Worm (Caenorhabditis elegans) whole organism, L4 larva: Measurements from ENCODE around the gene vps-54.

ENCODE experiments used
- F44E2.7 ChIP-seq: fragments of 200-800 bp; sonication (Bioruptor generic); IDR thresholded peaks from 2 replicates; pipeline ENCODE4 v2.1.2; 2022; ENCODE audit warnings: missing genetic modification characterization, missing compliant biosample characterization
- R02D3.7 ChIP-seq: fragments of 150-350 bp; sonication (generic microtip); optimal IDR thresholded peaks from 3 replicates; lab custom pipeline; 2014; ENCODE audit warnings: missing biosample characterization, missing genetic modification characterization
- T26A8.4 ChIP-seq: fragments of 200-800 bp; sonication (Bioruptor generic); IDR thresholded peaks from 2 replicates; pipeline ENCODE4 v1.3.6; 2022; ENCODE audit warnings: missing genetic modification characterization, missing compliant biosample characterization
- Y48G9A.11 ChIP-seq: fragments of 200-800 bp; sonication (Bioruptor generic); IDR thresholded peaks from 2 replicates; pipeline ENCODE4 v1.3.6; 2022; ENCODE audit warnings: missing genetic modification reagents, missing genetic modification characterization, missing compliant biosample characterization
- Y75B8A.6 ChIP-seq: fragments of 200-800 bp; sonication (Bioruptor generic); IDR thresholded peaks from 2 replicates; pipeline ENCODE4 v1.3.6; 2022; ENCODE audit warnings: missing genetic modification reagents, missing genetic modification characterization, missing compliant biosample characterization
- arid-1 ChIP-seq: fragments of 200-800 bp; sonication (Bioruptor generic); conservative IDR thresholded peaks from 2 replicates; pipeline ENCODE4 v1.3.6; 2022; ENCODE audit warnings: missing genetic modification reagents, missing genetic modification characterization, missing compliant biosample characterization
- attf-4 ChIP-seq: sonication (generic microtip); optimal IDR thresholded peaks from 3 replicates; lab custom pipeline; 2017; ENCODE audit warnings: missing biosample characterization, missing genetic modification characterization
- ceh-20 ChIP-seq: fragments of 200-800 bp; sonication (Bioruptor generic); IDR thresholded peaks from 2 replicates; pipeline ENCODE4 v1.3.6; 2022; ENCODE audit warnings: missing genetic modification reagents, missing genetic modification characterization, missing compliant biosample characterization
- ceh-28 ChIP-seq: fragments of 150-350 bp; optimal IDR thresholded peaks from 2 replicates; lab custom pipeline; 2014; ENCODE audit warnings: missing biosample characterization, missing genetic modification reagents, missing genetic modification characterization
- cey-2 ChIP-seq: sonication (generic microtip); optimal IDR thresholded peaks from 3 replicates; lab custom pipeline; 2017; ENCODE audit warnings: missing genetic modification characterization, mild to moderate bottlenecking, missing compliant biosample characterization, antibody characterized with exemption, borderline replicate concordance; ENCODE audit not compliant: insufficient read depth
- daf-16 ChIP-seq, 3 experiments: sonication (generic microtip); optimal IDR thresholded peaks; 2 replicates each; lab custom pipeline; 2016 to 2017; ENCODE audit warnings: missing genetic modification characterization in 3 of 3, missing genetic modification reagents in 3 of 3, mild to moderate bottlenecking in 2 of 3, missing compliant biosample characterization in 2 of 3, missing biosample characterization in 1 of 3, moderate library complexity in 1 of 3
- daf-19 ChIP-seq: fragments of 200-800 bp; sonication (Bioruptor generic); conservative IDR thresholded peaks from 2 replicates; pipeline ENCODE4 v1.3.6; 2022; ENCODE audit warnings: missing genetic modification characterization, missing compliant biosample characterization
- daf-8 ChIP-seq: fragments of 200-800 bp; sonication (Bioruptor generic); IDR thresholded peaks from 2 replicates; pipeline ENCODE4 v1.3.6; 2022; ENCODE audit warnings: missing genetic modification characterization, missing compliant biosample characterization
- dmd-6 ChIP-seq: fragments of 200-800 bp; sonication (Bioruptor generic); IDR thresholded peaks from 2 replicates; pipeline ENCODE4 v1.3.6; 2022; ENCODE audit warnings: missing genetic modification reagents, missing genetic modification characterization, missing compliant biosample characterization
- dpl-1 ChIP-seq: fragments of 150-350 bp; optimal IDR thresholded peaks from 2 replicates; lab custom pipeline; 2014; ENCODE audit warnings: missing biosample characterization, missing genetic modification reagents, missing genetic modification characterization
- dve-1 ChIP-seq: sonication (generic microtip); optimal IDR thresholded peaks from 2 replicates; lab custom pipeline; 2017; ENCODE audit warnings: antibody characterized with exemption, mild to moderate bottlenecking, missing genetic modification characterization, missing compliant biosample characterization; ENCODE audit not compliant: insufficient read depth
- fkh-10 ChIP-seq: fragments of 150-350 bp; optimal IDR thresholded peaks from 2 replicates; lab custom pipeline; 2014; ENCODE audit warnings: missing biosample characterization, missing genetic modification reagents, missing genetic modification characterization
- hlh-11 ChIP-seq: fragments of 200-800 bp; sonication (Bioruptor generic); optimal IDR thresholded peaks from 2 replicates; lab custom pipeline; 2018; ENCODE audit warnings: mild to moderate bottlenecking, missing genetic modification characterization, missing compliant biosample characterization
- hlh-30 ChIP-seq: sonication (generic microtip); optimal IDR thresholded peaks from 2 replicates; lab custom pipeline; 2017; ENCODE audit warnings: antibody characterized with exemption, mild to moderate bottlenecking, missing genetic modification characterization, missing compliant biosample characterization; ENCODE audit not compliant: insufficient read depth
- hmg-1.1 ChIP-seq: fragments of 200-800 bp; sonication (Bioruptor generic); IDR thresholded peaks from 2 replicates; pipeline ENCODE4 v1.3.6; 2022; ENCODE audit warnings: missing genetic modification reagents, missing genetic modification characterization, missing compliant biosample characterization
- lim-7 ChIP-seq: fragments of 200-800 bp; sonication (Bioruptor generic); IDR thresholded peaks from 2 replicates; pipeline ENCODE4 v1.3.6; 2022; ENCODE audit warnings: missing genetic modification characterization, missing compliant biosample characterization
- lin-1 ChIP-seq: fragments of 200-800 bp; sonication (Bioruptor generic); IDR thresholded peaks from 2 replicates; pipeline ENCODE4 v1.3.6; 2022; ENCODE audit warnings: missing genetic modification reagents, missing genetic modification characterization, missing compliant biosample characterization
- lsy-2 ChIP-seq, 2 experiments: fragments of 150-350 bp in 1 of 2; sonication (generic microtip) in 1 of 2; optimal IDR thresholded peaks; 2 replicates each; lab custom pipeline; 2014 to 2017; ENCODE audit warnings: missing biosample characterization in 2 of 2, missing genetic modification characterization in 2 of 2
- mdt-29 ChIP-seq: fragments of 200-800 bp; sonication (Bioruptor generic); IDR thresholded peaks from 2 replicates; pipeline ENCODE4 v1.3.6; 2022; ENCODE audit warnings: missing genetic modification reagents, missing genetic modification characterization, missing compliant biosample characterization
- mes-2 ChIP-seq: sonication (generic microtip); optimal IDR thresholded peaks from 2 replicates; lab custom pipeline; 2016; ENCODE audit warnings: missing genotype, mild to moderate bottlenecking, missing genetic modification characterization, missing compliant biosample characterization; ENCODE audit not compliant: poor library complexity, severe bottlenecking
- nhr-102 ChIP-seq: sonication (generic microtip); optimal IDR thresholded peaks from 2 replicates; lab custom pipeline; 2016; ENCODE audit warnings: mild to moderate bottlenecking, missing genetic modification characterization, moderate library complexity, missing compliant biosample characterization
- nhr-237 ChIP-seq: sonication (generic microtip); optimal IDR thresholded peaks from 2 replicates; lab custom pipeline; 2017; ENCODE audit warnings: missing biosample characterization, missing genetic modification characterization
- nhr-28 ChIP-seq: fragments of 150-350 bp; optimal IDR thresholded peaks from 2 replicates; lab custom pipeline; 2014; ENCODE audit warnings: missing biosample characterization, missing genetic modification characterization
- nhr-42 ChIP-seq: fragments of 200-800 bp; sonication (Bioruptor generic); IDR thresholded peaks from 2 replicates; pipeline ENCODE4 v1.3.6; 2022; ENCODE audit warnings: missing genetic modification characterization, missing compliant biosample characterization
- nhr-48 ChIP-seq: sonication (generic microtip); optimal IDR thresholded peaks from 2 replicates; lab custom pipeline; 2016; ENCODE audit warnings: mild to moderate bottlenecking, missing genetic modification characterization, missing compliant biosample characterization
- nhr-77 ChIP-seq: fragments of 150-350 bp; optimal IDR thresholded peaks from 2 replicates; lab custom pipeline; 2014; ENCODE audit warnings: missing biosample characterization, missing genetic modification characterization
- php-3 ChIP-seq: fragments of 200-800 bp; sonication (Bioruptor generic); IDR thresholded peaks from 2 replicates; pipeline ENCODE4 v1.3.6; 2022; ENCODE audit warnings: missing genetic modification reagents, missing genetic modification characterization, missing compliant biosample characterization
- pqm-1 ChIP-seq: sonication (generic microtip); optimal IDR thresholded peaks from 2 replicates; lab custom pipeline; 2017; ENCODE audit warnings: missing biosample characterization, missing genetic modification characterization
- skn-1 ChIP-seq: fragments of 150-350 bp; optimal IDR thresholded peaks from 2 replicates; lab custom pipeline; 2014; ENCODE audit warnings: missing biosample characterization, missing genetic modification characterization
- tag-97 ChIP-seq: fragments of 200-800 bp; sonication (Bioruptor generic); IDR thresholded peaks from 2 replicates; pipeline ENCODE4 v1.3.6; 2022; ENCODE audit warnings: missing genetic modification characterization, missing compliant biosample characterization
- unc-39 ChIP-seq: sonication (generic microtip); optimal IDR thresholded peaks from 2 replicates; lab custom pipeline; 2017; ENCODE audit warnings: missing biosample characterization, missing genetic modification characterization
- unc-62 ChIP-seq, 3 experiments: fragments of 150-350 bp in 1 of 3; sonication (generic microtip); optimal IDR thresholded peaks in 2 of 3; peaks in 1 of 3; 1 replicate in 1 of 3; 2 replicates in 2 of 3; lab custom pipeline; 2014 to 2017; ENCODE audit warnings: missing biosample characterization in 3 of 3, missing genetic modification characterization in 3 of 3, missing genetic modification reagents in 3 of 3, missing genotype in 1 of 3
- vab-7 ChIP-seq: fragments of 200-800 bp; sonication (Bioruptor generic); IDR thresholded peaks from 2 replicates; pipeline ENCODE4 v1.3.6; 2022; ENCODE audit warnings: missing genetic modification reagents, missing genetic modification characterization, missing compliant biosample characterization
- zip-2 ChIP-seq: fragments of 150-350 bp; optimal IDR thresholded peaks from 2 replicates; lab custom pipeline; 2014; ENCODE audit warnings: missing biosample characterization, missing genetic modification characterization

vps-54 gene

DNA sequence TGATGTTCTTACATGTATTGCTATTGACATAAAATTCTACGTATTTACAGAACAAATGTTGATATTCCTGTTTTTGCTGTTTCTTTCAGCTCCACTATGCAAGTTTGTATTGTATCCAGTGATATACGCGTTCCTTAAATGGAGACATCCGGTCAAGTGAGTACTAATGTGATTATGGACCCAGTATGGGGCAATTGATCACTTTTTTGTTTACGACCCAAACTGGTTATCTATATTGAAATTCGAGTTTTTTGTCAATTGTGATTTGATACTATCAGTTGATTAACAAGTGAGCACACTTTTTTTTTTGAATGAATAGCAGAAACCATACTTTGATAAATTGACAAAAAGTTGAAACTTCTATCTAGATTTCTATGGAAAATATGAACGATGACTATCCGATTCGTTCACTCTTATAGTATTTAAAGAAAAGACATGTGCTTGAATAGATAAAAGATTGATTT is 5.7 kb upstream of the vps-54 start, which contains the start of gene T21C9.6:
Gene T21C9.6 (plus strand): TSS at position 51 of the 464 bp plus-strand sequence.
- TF ChIP-seq nhr-28 (peak; percentile 61), daf-16 (GFP tag; optimal IDR thresholded peaks at IDR 0.05; lab: Kevin White, UChicago) (no peak), daf-16 (tag; optimal IDR thresholded peaks at IDR 0.05; lab: Kevin White, UChicago) (peak; percentile 47), unc-62 (GFP tag; optimal IDR thresholded peaks at IDR 0.05 in 1 of 2; lab: Kevin White, UChicago) (peak in 1 of 2 experiments; percentile 9), unc-62 (tag; optimal IDR thresholded peaks at IDR 0.05; lab: Kevin White, UChicago) (no peak), dve-1 (tag; lab: Kevin White, UChicago) (peak; percentile 11), ceh-28 (tag; lab: Kevin White, UChicago) (no peak), nhr-77 (tag; lab: Kevin White, UChicago) (peak; percentile 21), hlh-11 (tag; lab: Kevin White, UChicago) (peak; percentile 16), php-3 (GFP tag; lab: Robert Waterston, UW) (0 out of 2 replicates have a peak, but pooled peaks have one; percentile 27), pqm-1 (peak; percentile 75), lin-1 (no peak), nhr-42 (GFP tag; lab: Robert Waterston, UW) (no peak)

- TF ChIP-seq F44E2.7 (GFP tag; lab: Robert Waterston, UW) (no peak), dve-1 (tag; lab: Kevin White, UChicago) (peak; percentile 27), pqm-1 (peak; percentile 83), daf-19 (no peak), tag-97 (GFP tag; lab: Robert Waterston, UW) (no peak), php-3 (GFP tag; lab: Robert Waterston, UW) (peak; percentile 88), zip-2 (tag; lab: Kevin White, UChicago) (no peak), fkh-10 (GFP tag; lab: Kevin White, UChicago) (no peak), mdt-29 (GFP tag; lab: Robert Waterston, UW) (no peak), mes-2 (tag; lab: Kevin White, UChicago) (no peak), ceh-20 (GFP tag; lab: Robert Waterston, UW) (no peak), skn-1 (tag; lab: Kevin White, UChicago) (no peak), nhr-48 (tag; lab: Kevin White, UChicago) (no peak), daf-16 (GFP tag; optimal IDR thresholded peaks at IDR 0.05; lab: Kevin White, UChicago) (no peak), daf-16 (tag; optimal IDR thresholded peaks at IDR 0.05; lab: Kevin White, UChicago) (peak; percentile 57), hlh-11 (tag; lab: Kevin White, UChicago) (peak; percentile 46), nhr-237 (no peak), T26A8.4 (no peak), nhr-42 (GFP tag; lab: Robert Waterston, UW) (no peak), lsy-2 (tag; optimal IDR thresholded peaks at IDR 0.05; lab: Kevin White, UChicago) (no peak), attf-4 (no peak), cey-2 (tag; lab: Kevin White, UChicago) (no peak), R02D3.7 (tag; lab: Kevin White, UChicago) (no peak), unc-39 (tag; lab: Kevin White, UChicago) (no peak), Y48G9A.11 (GFP tag; lab: Robert Waterston, UW) (no peak), dmd-6 (GFP tag; lab: Robert Waterston, UW) (peak; percentile 58; the same call in 1 of the 2 replicates), daf-8 (GFP tag; lab: Robert Waterston, UW) (no peak), Y75B8A.6 (no peak), nhr-102 (tag; lab: Kevin White, UChicago) (no peak), lim-7 (GFP tag; lab: Robert Waterston, UW) (no peak), nhr-77 (tag; lab: Kevin White, UChicago) (peak; percentile 29), vab-7 (no peak), dpl-1 (GFP tag; lab: Kevin White, UChicago) (no peak), hmg-1.1 (GFP tag; lab: Robert Waterston, UW) (no peak), hlh-30 (tag; lab: Kevin White, UChicago) (no peak), arid-1 (GFP tag; lab: Robert Waterston, UW) (no peak), nhr-28 (peak; percentile 72)
These were observed 4.4 kb upstream of the vps-54 start for ce11 chrV:10580638-10581037.
